Fruit fly (Drosophila melanogaster) whole organism, pupa: ENCODE data around the gene CG10252.

Source experiments
- CG10348 ChIP-seq: fragments of 200-800 bp; sonication (Bioruptor generic); IDR thresholded peaks from 2 replicates; pipeline ENCODE4 v1.3.6; 2022; ENCODE audit warnings: missing biosample characterization, missing genetic modification characterization
- CG12605 ChIP-seq: fragments of 200-800 bp; sonication (Bioruptor generic); IDR thresholded peaks from 2 replicates; pipeline ENCODE4 v1.3.6; 2022; ENCODE audit warnings: missing biosample characterization, missing genetic modification characterization
- CG13204 ChIP-seq: fragments of 200-800 bp; sonication (Bioruptor generic); optimal IDR thresholded peaks from 2 replicates; lab custom pipeline; 2018; ENCODE audit warnings: missing biosample characterization, mild to moderate bottlenecking, missing genetic modification characterization, moderate library complexity
- CG14655 ChIP-seq: fragments of 200-800 bp; sonication (Bioruptor generic); optimal IDR thresholded peaks from 3 replicates; lab custom pipeline; 2017; ENCODE audit warnings: mild to moderate bottlenecking, missing biosample characterization, missing genetic modification reagents, missing genetic modification characterization
- CG15710 ChIP-seq: fragments of 200-800 bp; sonication (Bioruptor generic); optimal IDR thresholded peaks from 2 replicates; lab custom pipeline; 2018; ENCODE audit warnings: missing biosample characterization, mild to moderate bottlenecking, missing genetic modification characterization, moderate library complexity
- CG17806 ChIP-seq: fragments of 200-800 bp; sonication (Bioruptor generic); optimal IDR thresholded peaks from 2 replicates; lab custom pipeline; 2018; ENCODE audit warnings: missing biosample characterization, mild to moderate bottlenecking, missing genetic modification characterization, moderate library complexity
- CG32121 ChIP-seq: fragments of 200-800 bp; sonication (Bioruptor generic); IDR thresholded peaks from 2 replicates; pipeline ENCODE4 v1.3.6; 2022; ENCODE audit warnings: missing biosample characterization, missing genetic modification characterization
- CG34367 ChIP-seq: fragments of 200-800 bp; sonication (Bioruptor generic); optimal IDR thresholded peaks from 2 replicates; lab custom pipeline; 2018; ENCODE audit warnings: missing biosample characterization, mild to moderate bottlenecking, missing genetic modification characterization
- CG4496 ChIP-seq: fragments of 200-800 bp; sonication (Bioruptor generic); IDR thresholded peaks from 3 replicates; pipeline ENCODE4 v1.3.6; 2022; ENCODE audit warnings: missing biosample characterization, missing genetic modification characterization
- CG8159 ChIP-seq: fragments of 200-800 bp; sonication (Bioruptor generic); optimal IDR thresholded peaks from 3 replicates; lab custom pipeline; 2018; ENCODE audit warnings: missing biosample characterization, mild to moderate bottlenecking, missing genetic modification characterization, moderate library complexity
- CG8301 ChIP-seq: fragments of 200-800 bp; sonication (Bioruptor generic); optimal IDR thresholded peaks from 2 replicates; lab custom pipeline; 2018; ENCODE audit warnings: missing biosample characterization, mild to moderate bottlenecking, missing genetic modification characterization
- CG9948 ChIP-seq: fragments of 200-800 bp; sonication (Bioruptor generic); optimal IDR thresholded peaks from 2 replicates; lab custom pipeline; 2018; ENCODE audit warnings: missing biosample characterization, mild to moderate bottlenecking, missing genetic modification characterization, moderate library complexity
- D1 ChIP-seq: fragments of 200-800 bp; sonication (Bioruptor generic); optimal IDR thresholded peaks from 2 replicates; lab custom pipeline; 2018; ENCODE audit warnings: missing biosample characterization, mild to moderate bottlenecking, missing genetic modification characterization, moderate library complexity
- EcR ChIP-seq: fragments of 200-800 bp; sonication (Bioruptor generic); optimal IDR thresholded peaks from 3 replicates; lab custom pipeline; 2019; ENCODE audit warnings: missing biosample characterization, missing genetic modification characterization, mild to moderate bottlenecking, moderate library complexity, missing genetic modification reagents
- Ets98B ChIP-seq: fragments of 200-800 bp; sonication (Bioruptor generic); IDR thresholded peaks from 2 replicates; pipeline ENCODE4 v1.3.6; 2022; ENCODE audit warnings: missing biosample characterization, missing genetic modification characterization
- Pif1A ChIP-seq: fragments of 200-800 bp; sonication (Bioruptor generic); optimal IDR thresholded peaks from 3 replicates; lab custom pipeline; 2016; ENCODE audit warnings: missing biosample characterization, missing genetic modification characterization
- Pif1B ChIP-seq: fragments of 200-800 bp; sonication (Bioruptor generic); optimal IDR thresholded peaks from 3 replicates; lab custom pipeline; 2016; ENCODE audit warnings: missing biosample characterization, missing genetic modification characterization
- Snoo ChIP-seq: fragments of 200-800 bp; sonication (Bioruptor generic); optimal IDR thresholded peaks from 3 replicates; lab custom pipeline; 2017; ENCODE audit warnings: missing biosample characterization, mild to moderate bottlenecking, missing genetic modification characterization, inconsistent platforms
- fd96Ca ChIP-seq: fragments of 200-800 bp; sonication (Bioruptor generic); IDR thresholded peaks from 3 replicates; pipeline ENCODE4 v1.3.6; 2022; ENCODE audit warnings: missing biosample characterization, missing genetic modification characterization
- gl ChIP-seq: fragments of 200-800 bp; sonication (Bioruptor generic); optimal IDR thresholded peaks from 2 replicates; lab custom pipeline; 2018; ENCODE audit warnings: missing biosample characterization, mild to moderate bottlenecking, missing genetic modification characterization
- rn ChIP-seq: fragments of 200-800 bp; sonication (Bioruptor generic); IDR thresholded peaks from 2 replicates; pipeline ENCODE4 v1.3.6; 2022; ENCODE audit warnings: missing biosample characterization, missing genetic modification characterization

CG10252 gene

dm6 chr3R:23649831-23650230 is 46.2 kb downstream of the CG10252 start:
- TF ChIP-seq fd96Ca (no peak), CG14655 (no peak), EcR (GFP tag; lab: Kevin White, UChicago) (no peak), Ets98B (GFP tag; lab: Robert Waterston, UW) (no peak), CG15710 (tag; lab: Kevin White, UChicago) (no peak), Pif1A (no peak), CG13204 (GFP tag; lab: Kevin White, UChicago) (no peak)

- TF ChIP-seq CG34367 (peak; percentile 55), CG8301 (tag; lab: Kevin White, UChicago) (peak; percentile 71), CG15710 (tag; lab: Kevin White, UChicago) (peak; percentile 58), CG9948 (tag; lab: Kevin White, UChicago) (peak; percentile 63), rn (GFP tag; lab: Robert Waterston, UW) (peak; percentile 74), CG17806 (tag; lab: Kevin White, UChicago) (peak; percentile 60), Ets98B (GFP tag; lab: Robert Waterston, UW) (peak; percentile 92), CG4496 (GFP tag; lab: Robert Waterston, UW) (peak; percentile 94), gl (tag; lab: Kevin White, UChicago) (no peak), CG10348 (GFP tag; lab: Robert Waterston, UW) (peak; percentile 73), fd96Ca (peak; percentile 94), CG13204 (GFP tag; lab: Kevin White, UChicago) (peak; percentile 20), D1 (tag; lab: Kevin White, UChicago) (no peak), CG32121 (GFP tag; lab: Robert Waterston, UW) (peak; percentile 91), Pif1B (GFP tag; lab: Kevin White, UChicago) (peak; percentile 50), CG14655 (peak; percentile 77), CG12605 (peak; percentile 79), Snoo (tag; lab: Kevin White, UChicago) (peak; percentile 69), Pif1A (peak; percentile 86), EcR (GFP tag; lab: Kevin White, UChicago) (no peak), CG8159 (peak; percentile 68)
- TF ChIP-seq, all 21 proteins: peak for 18
These were observed 49.9 kb downstream of the CG10252 start for dm6 chr3R:23646183-23646582.
